Worm (Caenorhabditis elegans) whole organism, L4 larva: Measurements from ENCODE around the gene C46A5.4.

Source experiments
- D1046.2 ChIP-seq: fragments of 200-800 bp; sonication (Bioruptor generic); IDR thresholded peaks from 2 replicates; pipeline ENCODE4 v1.3.6; 2022; ENCODE audit warnings: missing genetic modification characterization, missing compliant biosample characterization
- F44E2.7 ChIP-seq: fragments of 200-800 bp; sonication (Bioruptor generic); IDR thresholded peaks from 2 replicates; pipeline ENCODE4 v2.1.2; 2022; ENCODE audit warnings: missing genetic modification characterization, missing compliant biosample characterization
- F49E8.2 ChIP-seq: sonication (generic microtip); optimal IDR thresholded peaks from 2 replicates; lab custom pipeline; 2016; ENCODE audit warnings: missing compliant biosample characterization, mild to moderate bottlenecking, missing genetic modification characterization, borderline replicate concordance
- Y48G9A.11 ChIP-seq: fragments of 200-800 bp; sonication (Bioruptor generic); IDR thresholded peaks from 2 replicates; pipeline ENCODE4 v1.3.6; 2022; ENCODE audit warnings: missing genetic modification reagents, missing genetic modification characterization, missing compliant biosample characterization
- Y75B8A.6 ChIP-seq: fragments of 200-800 bp; sonication (Bioruptor generic); IDR thresholded peaks from 2 replicates; pipeline ENCODE4 v1.3.6; 2022; ENCODE audit warnings: missing genetic modification reagents, missing genetic modification characterization, missing compliant biosample characterization
- ZK337.2 ChIP-seq: fragments of 200-800 bp; sonication (Bioruptor generic); IDR thresholded peaks from 2 replicates; pipeline ENCODE4 v1.3.6; 2022; ENCODE audit warnings: missing genetic modification reagents, missing genetic modification characterization, missing compliant biosample characterization
- ama-1 ChIP-seq: fragments of 150-350 bp; optimal IDR thresholded peaks from 2 replicates; lab custom pipeline; 2014; ENCODE audit warnings: inconsistent platforms, mixed read lengths
- arid-1 ChIP-seq: fragments of 200-800 bp; sonication (Bioruptor generic); conservative IDR thresholded peaks from 2 replicates; pipeline ENCODE4 v1.3.6; 2022; ENCODE audit warnings: missing genetic modification reagents, missing genetic modification characterization, missing compliant biosample characterization
- ceh-28 ChIP-seq: fragments of 150-350 bp; optimal IDR thresholded peaks from 2 replicates; lab custom pipeline; 2014; ENCODE audit warnings: missing biosample characterization, missing genetic modification reagents, missing genetic modification characterization
- ceh-62 ChIP-seq: sonication (generic microtip); optimal IDR thresholded peaks from 2 replicates; lab custom pipeline; 2017; ENCODE audit warnings: missing biosample characterization, missing genetic modification characterization
- ceh-82 ChIP-seq: sonication (generic microtip); optimal IDR thresholded peaks from 2 replicates; lab custom pipeline; 2017; ENCODE audit warnings: missing biosample characterization, missing genetic modification characterization
- cey-2 ChIP-seq: sonication (generic microtip); optimal IDR thresholded peaks from 3 replicates; lab custom pipeline; 2017; ENCODE audit warnings: missing genetic modification characterization, mild to moderate bottlenecking, missing compliant biosample characterization, antibody characterized with exemption, borderline replicate concordance; ENCODE audit not compliant: insufficient read depth
- ctbp-1 ChIP-seq: fragments of 200-800 bp; sonication (Bioruptor generic); IDR thresholded peaks from 2 replicates; pipeline ENCODE4 v1.3.6; 2022; ENCODE audit warnings: missing genetic modification reagents, missing genetic modification characterization, missing compliant biosample characterization
- daf-12 ChIP-seq: fragments of 150-350 bp; optimal IDR thresholded peaks from 2 replicates; lab custom pipeline; 2014; ENCODE audit warnings: missing biosample characterization, missing genetic modification reagents, missing genetic modification characterization
- dmd-9 ChIP-seq: fragments of 200-800 bp; sonication (Bioruptor generic); IDR thresholded peaks from 2 replicates; pipeline ENCODE4 v1.3.6; 2022; ENCODE audit warnings: missing genetic modification reagents, missing genetic modification characterization, missing compliant biosample characterization
- dpl-1 ChIP-seq: fragments of 150-350 bp; optimal IDR thresholded peaks from 2 replicates; lab custom pipeline; 2014; ENCODE audit warnings: missing biosample characterization, missing genetic modification reagents, missing genetic modification characterization
- egl-27 ChIP-seq: sonication (generic microtip); optimal IDR thresholded peaks from 3 replicates; lab custom pipeline; 2017; ENCODE audit warnings: missing biosample characterization, missing genetic modification reagents, missing genetic modification characterization
- egl-43 ChIP-seq: fragments of 200-800 bp; sonication (Bioruptor generic); IDR thresholded peaks from 2 replicates; pipeline ENCODE4 v1.3.6; 2022; ENCODE audit warnings: missing genetic modification reagents, missing genetic modification characterization, missing compliant biosample characterization
- fos-1 ChIP-seq: fragments of 150-350 bp; optimal IDR thresholded peaks from 2 replicates; lab custom pipeline; 2014; ENCODE audit warnings: missing biosample characterization, missing genetic modification characterization
- hif-1 ChIP-seq, 2 experiments: sonication (generic microtip); optimal IDR thresholded peaks; 2 replicates each; lab custom pipeline; 2016 to 2017; ENCODE audit warnings: missing compliant biosample characterization in 2 of 2, missing genetic modification characterization in 2 of 2, missing genetic modification reagents in 2 of 2, missing genotype in 2 of 2, mild to moderate bottlenecking in 1 of 2
- hlh-11 ChIP-seq: fragments of 200-800 bp; sonication (Bioruptor generic); optimal IDR thresholded peaks from 2 replicates; lab custom pipeline; 2018; ENCODE audit warnings: mild to moderate bottlenecking, missing genetic modification characterization, missing compliant biosample characterization
- hlh-30 ChIP-seq: sonication (generic microtip); optimal IDR thresholded peaks from 2 replicates; lab custom pipeline; 2017; ENCODE audit warnings: antibody characterized with exemption, mild to moderate bottlenecking, missing genetic modification characterization, missing compliant biosample characterization; ENCODE audit not compliant: insufficient read depth
- lin-1 ChIP-seq: fragments of 200-800 bp; sonication (Bioruptor generic); IDR thresholded peaks from 2 replicates; pipeline ENCODE4 v1.3.6; 2022; ENCODE audit warnings: missing genetic modification reagents, missing genetic modification characterization, missing compliant biosample characterization
- lin-15B ChIP-seq: fragments of 150-350 bp; sonication (generic microtip); optimal IDR thresholded peaks from 3 replicates; lab custom pipeline; 2014; ENCODE audit warnings: missing biosample characterization, missing genetic modification characterization
- lin-29 ChIP-seq: fragments of 200-800 bp; sonication (Bioruptor generic); IDR thresholded peaks from 2 replicates; pipeline ENCODE4 v1.3.6; 2022; ENCODE audit warnings: missing genetic modification reagents, missing genetic modification characterization, missing compliant biosample characterization
- lin-38 ChIP-seq: fragments of 200-800 bp; sonication (Bioruptor generic); IDR thresholded peaks from 2 replicates; pipeline ENCODE4 v1.3.6; 2022; ENCODE audit warnings: missing genetic modification reagents, missing genetic modification characterization, missing compliant biosample characterization
- lir-3 ChIP-seq: sonication (generic microtip); optimal IDR thresholded peaks from 2 replicates; lab custom pipeline; 2016; ENCODE audit warnings: mild to moderate bottlenecking, missing genetic modification characterization, missing compliant biosample characterization
- mxl-2 ChIP-seq: fragments of 200-800 bp; sonication (Bioruptor generic); conservative IDR thresholded peaks from 2 replicates; pipeline ENCODE4 v1.3.6; 2022; ENCODE audit warnings: missing genetic modification reagents, missing genetic modification characterization, missing compliant biosample characterization
- nhr-11 ChIP-seq: fragments of 150-350 bp; optimal IDR thresholded peaks from 2 replicates; lab custom pipeline; 2014; ENCODE audit warnings: missing biosample characterization, missing genetic modification characterization
- nhr-111 ChIP-seq: fragments of 200-800 bp; sonication (Bioruptor generic); optimal IDR thresholded peaks from 2 replicates; lab custom pipeline; 2018; ENCODE audit warnings: mild to moderate bottlenecking, missing genetic modification characterization, missing compliant biosample characterization
- nhr-41 ChIP-seq: fragments of 200-800 bp; sonication (Bioruptor generic); IDR thresholded peaks from 2 replicates; pipeline ENCODE4 v1.3.6; 2022; ENCODE audit warnings: missing genetic modification reagents, missing genetic modification characterization, missing compliant biosample characterization
- nhr-42 ChIP-seq: fragments of 200-800 bp; sonication (Bioruptor generic); IDR thresholded peaks from 2 replicates; pipeline ENCODE4 v1.3.6; 2022; ENCODE audit warnings: missing genetic modification characterization, missing compliant biosample characterization
- nhr-77 ChIP-seq: fragments of 150-350 bp; optimal IDR thresholded peaks from 2 replicates; lab custom pipeline; 2014; ENCODE audit warnings: missing biosample characterization, missing genetic modification characterization
- pqm-1 ChIP-seq: sonication (generic microtip); optimal IDR thresholded peaks from 2 replicates; lab custom pipeline; 2017; ENCODE audit warnings: missing biosample characterization, missing genetic modification characterization
- skn-1 ChIP-seq: fragments of 150-350 bp; optimal IDR thresholded peaks from 2 replicates; lab custom pipeline; 2014; ENCODE audit warnings: missing biosample characterization, missing genetic modification characterization
- snpc-1.2 ChIP-seq: fragments of 200-800 bp; sonication (Bioruptor generic); IDR thresholded peaks from 2 replicates; pipeline ENCODE4 v1.3.6; 2022; ENCODE audit warnings: missing genetic modification reagents, missing genetic modification characterization, missing compliant biosample characterization
- spr-1 ChIP-seq: sonication (generic microtip); optimal IDR thresholded peaks from 2 replicates; lab custom pipeline; 2016; ENCODE audit warnings: mild to moderate bottlenecking, missing genetic modification characterization, missing compliant biosample characterization
- tra-1 ChIP-seq: fragments of 200-800 bp; sonication (Bioruptor generic); IDR thresholded peaks from 2 replicates; pipeline ENCODE4 v1.3.6; 2022; ENCODE audit warnings: missing genetic modification reagents, missing genetic modification characterization, missing compliant biosample characterization
- unc-130 ChIP-seq: sonication (generic microtip); optimal IDR thresholded peaks from 2 replicates; lab custom pipeline; 2016; ENCODE audit warnings: missing genetic modification reagents, missing genetic modification characterization, missing compliant biosample characterization
- ztf-11 ChIP-seq: fragments of 150-350 bp; optimal IDR thresholded peaks from 2 replicates; lab custom pipeline; 2014; ENCODE audit warnings: missing biosample characterization, missing genetic modification characterization

Gene C46A5.4

DNA sequence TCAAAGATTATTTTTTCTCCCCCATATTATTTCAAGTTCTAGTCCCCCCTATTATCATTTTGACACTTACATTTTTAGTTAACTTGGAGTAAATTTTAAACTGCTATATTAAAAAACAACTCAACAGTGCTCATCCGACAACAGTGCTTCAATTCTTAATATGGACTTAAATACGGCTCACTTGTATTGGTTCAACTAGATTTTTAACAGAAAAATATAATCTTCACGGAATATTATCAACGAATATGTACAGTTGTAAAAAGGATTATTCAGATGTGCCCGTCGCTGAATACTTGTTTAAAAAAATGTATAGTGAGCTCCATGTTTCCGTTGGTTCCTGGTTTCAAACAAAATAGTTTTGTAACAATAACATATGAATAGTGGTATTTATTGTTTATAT, 43.2 kb upstream of the C46A5.4 start:
- TF ChIP-seq F49E8.2 (tag; lab: Kevin White, UChicago) (peak; percentile 21), snpc-1.2 (peak; percentile 61), tra-1 (GFP tag; lab: Robert Waterston, UW) (no peak)

DNA sequence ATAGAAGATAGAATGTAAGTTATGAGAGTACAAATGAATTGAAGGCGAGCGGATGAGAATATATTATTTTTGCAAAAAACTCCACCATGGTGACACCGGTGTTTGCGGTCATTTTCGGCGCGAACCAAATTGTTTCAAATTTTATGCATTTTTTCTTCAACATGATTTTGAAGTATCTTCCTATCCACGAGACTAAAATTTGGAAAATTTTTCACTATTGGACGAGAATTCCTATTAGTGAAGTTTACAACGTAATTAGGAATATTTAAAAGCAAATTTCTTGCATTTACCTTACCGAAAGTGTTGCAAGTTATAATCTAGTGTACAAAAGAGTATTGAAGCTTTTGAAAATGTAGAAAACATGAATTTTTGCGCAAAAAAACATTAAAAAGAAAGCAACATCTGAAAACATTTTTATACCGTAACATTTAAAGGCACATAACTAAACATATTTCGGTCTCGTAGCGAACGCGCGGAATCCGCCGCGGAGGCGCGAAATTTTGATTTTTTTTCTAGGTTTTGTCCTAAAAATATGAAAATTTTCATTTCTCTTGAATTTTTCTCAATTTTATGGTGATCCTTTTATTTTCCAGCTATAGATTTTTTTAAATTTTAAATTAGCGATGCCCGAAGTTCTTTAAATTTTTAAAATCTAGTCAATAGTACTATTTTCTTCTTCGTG, 39.4 kb upstream of the C46A5.4 start, which contains the start of gene sgo-1:
Gene sgo-1 (minus strand): TSS at position 51 of the 682 bp plus-strand sequence.
- TF ChIP-seq mxl-2 (GFP tag; lab: Robert Waterston, UW), result no peak
- no peak for TF ChIP-seq daf-12 (tag; lab: Kevin White, UChicago)
- TF ChIP-seq lin-1 (GFP tag; lab: Robert Waterston, UW), result no peak
- TF ChIP-seq cey-2 (tag; lab: Kevin White, UChicago), result no peak
- TF ChIP-seq hif-1 (tag; optimal IDR thresholded peaks at IDR 0.05; lab: Kevin White, UChicago), result no peak
- no peak for TF ChIP-seq hlh-11 (tag; lab: Kevin White, UChicago)
- no peak for TF ChIP-seq ctbp-1 (GFP tag; lab: Robert Waterston, UW)
- TF ChIP-seq ceh-62 (tag; lab: Kevin White, UChicago), result no peak
- TF ChIP-seq nhr-41, result no peak
- no peak for TF ChIP-seq lir-3 (tag; lab: Kevin White, UChicago)
- TF ChIP-seq tra-1 (GFP tag; lab: Robert Waterston, UW), result no peak
- no peak for TF ChIP-seq lin-29 (GFP tag; lab: Robert Waterston, UW)
- TF ChIP-seq nhr-77 (tag; lab: Kevin White, UChicago), result no peak
- no peak for TF ChIP-seq fos-1
- no peak for TF ChIP-seq pqm-1 (tag; lab: Kevin White, UChicago)
- no peak for TF ChIP-seq egl-43 (GFP tag; lab: Robert Waterston, UW)
- no peak for TF ChIP-seq nhr-42 (GFP tag; lab: Robert Waterston, UW)
- TF ChIP-seq ceh-82 (tag; lab: Kevin White, UChicago), result no peak
- peak; percentile 85 for TF ChIP-seq lin-38 (GFP tag; lab: Robert Waterston, UW)
- TF ChIP-seq dpl-1, result no peak
- 0 out of 2 replicates have a peak, but pooled peaks have one; percentile 51 for TF ChIP-seq arid-1
- TF ChIP-seq ZK337.2 (GFP tag; lab: Robert Waterston, UW), result no peak
- TF ChIP-seq skn-1, result no peak
- no peak for TF ChIP-seq nhr-11 (tag; lab: Kevin White, UChicago)
- TF ChIP-seq unc-130 (GFP tag; lab: Kevin White, UChicago), result peak; percentile 83
- TF ChIP-seq ceh-28 (tag; lab: Kevin White, UChicago), result no peak
- no peak for TF ChIP-seq Y75B8A.6 (GFP tag; lab: Robert Waterston, UW)
- TF ChIP-seq F44E2.7, result no peak
- no peak for TF ChIP-seq egl-27
- no peak for TF ChIP-seq spr-1 (tag; lab: Kevin White, UChicago)
- TF ChIP-seq Y48G9A.11 (GFP tag; lab: Robert Waterston, UW), result peak; percentile 87
- peak; percentile 91 for TF ChIP-seq F49E8.2 (tag; lab: Kevin White, UChicago)
- no peak for TF ChIP-seq ama-1 (lab: Kevin White, UChicago)
- TF ChIP-seq D1046.2, result no peak
- TF ChIP-seq hlh-30 (tag; lab: Kevin White, UChicago), result no peak
- TF ChIP-seq lin-15B (tag; lab: Kevin White, UChicago), result no peak
- TF ChIP-seq dmd-9 (GFP tag; lab: Robert Waterston, UW), result no peak
- no peak for TF ChIP-seq ztf-11 (tag; lab: Kevin White, UChicago)
- TF ChIP-seq snpc-1.2, result peak; percentile 87
- TF ChIP-seq nhr-111 (GFP tag; lab: Kevin White, UChicago), result no peak
- TF ChIP-seq, all 104 proteins: peak for 6
